Fruit fly (Drosophila melanogaster) Kc167 (cell line): Measurements from ENCODE around the gene Eig71Eg.

ENCODE experiments used
- Myc ChIP-seq: fragments of >200 bp; optimal IDR thresholded peaks from 2 replicates; lab custom pipeline; 2017; ENCODE audit warnings: missing external identifiers
- Sin3A ChIP-seq: fragments of >200 bp; optimal IDR thresholded peaks from 2 replicates; lab custom pipeline; 2018; ENCODE audit warnings: missing external identifiers
- h ChIP-seq: fragments of >200 bp; optimal IDR thresholded peaks from 3 replicates; lab custom pipeline; 2018; ENCODE audit warnings: missing external identifiers
- insv ChIP-seq: fragments of >200 bp; optimal IDR thresholded peaks from 3 replicates; lab custom pipeline; 2018; ENCODE audit warnings: missing external identifiers
- psq ChIP-seq: fragments of >200 bp; optimal IDR thresholded peaks from 2 replicates; lab custom pipeline; 2017; ENCODE audit warnings: missing external identifiers
- ttk ChIP-seq: sonication (Bioruptor generic); optimal IDR thresholded peaks from 2 replicates; lab custom pipeline; 2017; ENCODE audit warnings: missing external identifiers

DNA sequence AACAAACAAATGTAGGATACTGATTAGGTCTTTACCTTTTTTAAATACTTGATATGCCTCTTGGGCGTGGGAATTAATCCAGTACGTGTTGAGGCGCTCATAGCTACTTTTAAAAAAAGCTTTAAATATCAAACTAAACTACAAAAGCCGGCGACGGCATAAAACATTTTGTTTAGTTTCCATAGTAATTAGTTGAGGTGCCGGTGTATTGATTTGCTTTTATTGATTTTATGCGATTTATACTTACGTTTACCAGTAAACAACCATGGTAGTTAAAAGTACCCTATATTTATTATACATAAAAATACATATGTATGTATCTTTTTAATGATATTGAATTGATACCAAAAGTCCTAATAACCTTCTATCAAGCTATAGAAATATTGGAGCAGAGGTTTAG is 44.7 kb upstream of the Eig71Eg start, which contains the start of gene CG13449:
- TF ChIP-seq Sin3A (lab: Kevin White, UChicago): no peak
- no peak for TF ChIP-seq Myc
- TF ChIP-seq h: no peak
- TF ChIP-seq psq (lab: Kevin White, UChicago): no peak
- no peak for TF ChIP-seq ttk (lab: Kevin White, UChicago)
- TF ChIP-seq insv (lab: Kevin White, UChicago): no peak
